Fruit fly (Drosophila melanogaster) whole organism, embryonic: Measurements from ENCODE around the gene CG33795.
A peak's percentile ranks its signal among the peaks of the same experiment; 100 is the strongest.

Experiments
- B-H2 ChIP-seq: fragments of 200-800 bp; sonication (Bioruptor generic); optimal IDR thresholded peaks from 2 replicates; lab custom pipeline; 2018; ENCODE audit warnings: missing biosample characterization, mild to moderate bottlenecking, missing genetic modification characterization
- CG10366 ChIP-seq: fragments of 200-800 bp; sonication (Bioruptor generic); IDR thresholded peaks from 2 replicates; pipeline ENCODE4 v1.3.6; 2022; ENCODE audit warnings: missing biosample characterization, missing genetic modification characterization
- CG11247 ChIP-seq: fragments of 200-800 bp; sonication (Bioruptor generic); IDR thresholded peaks from 2 replicates; pipeline ENCODE4 v1.3.6; 2022; ENCODE audit warnings: missing biosample characterization, missing genetic modification characterization
- CG11456 ChIP-seq: fragments of 200-800 bp; sonication (Bioruptor generic); IDR thresholded peaks from 3 replicates; pipeline ENCODE4 v1.3.6; 2022; ENCODE audit warnings: missing biosample characterization, missing genetic modification characterization
- CG11504 ChIP-seq: fragments of 200-800 bp; sonication (Bioruptor generic); optimal IDR thresholded peaks from 3 replicates; lab custom pipeline; 2019; ENCODE audit warnings: missing biosample characterization, mild to moderate bottlenecking, missing genetic modification characterization, moderate library complexity
- CG12769 ChIP-seq: fragments of 200-800 bp; sonication (Bioruptor generic); optimal IDR thresholded peaks from 2 replicates; lab custom pipeline; 2019; ENCODE audit warnings: missing biosample characterization, mild to moderate bottlenecking, missing genetic modification characterization, moderate library complexity
- CG13287 ChIP-seq: fragments of 200-800 bp; sonication (Bioruptor generic); IDR thresholded peaks from 2 replicates; pipeline ENCODE4 v1.3.6; 2022; ENCODE audit warnings: missing biosample characterization, missing genetic modification characterization; ENCODE audit not compliant: partially characterized antibody
- CG16813 ChIP-seq: fragments of 200-800 bp; sonication (Bioruptor generic); IDR thresholded peaks from 3 replicates; pipeline ENCODE4 v1.3.6; 2022; ENCODE audit warnings: missing biosample characterization, missing genetic modification characterization; ENCODE audit not compliant: partially characterized antibody
- CG2678 ChIP-seq: fragments of 200-800 bp; sonication (Bioruptor generic); optimal IDR thresholded peaks from 3 replicates; lab custom pipeline; 2019; ENCODE audit warnings: missing biosample characterization, mild to moderate bottlenecking, missing genetic modification characterization, moderate library complexity
- CG3065 ChIP-seq: fragments of 200-800 bp; sonication (Bioruptor generic); optimal IDR thresholded peaks from 2 replicates; lab custom pipeline; 2016; ENCODE audit warnings: missing biosample characterization, missing genetic modification characterization
- CG3838 ChIP-seq: fragments of 200-800 bp; sonication (Bioruptor generic); optimal IDR thresholded peaks from 3 replicates; lab custom pipeline; 2016; ENCODE audit warnings: missing biosample characterization, missing genetic modification characterization
- CG4328 ChIP-seq: fragments of 200-800 bp; sonication (Bioruptor generic); optimal IDR thresholded peaks from 3 replicates; lab custom pipeline; 2017; ENCODE audit warnings: missing biosample characterization, missing genetic modification reagents, missing genetic modification characterization
- CG5245 ChIP-seq: fragments of 200-800 bp; sonication (Bioruptor generic); optimal IDR thresholded peaks from 3 replicates; lab custom pipeline; 2016; ENCODE audit warnings: missing biosample characterization, missing genetic modification characterization
- CG6689 ChIP-seq: fragments of 200-800 bp; sonication (Bioruptor generic); IDR thresholded peaks from 2 replicates; pipeline ENCODE4 v1.3.6; 2022; ENCODE audit warnings: missing biosample characterization, missing genetic modification characterization
- CG6765 ChIP-seq: fragments of 200-800 bp; sonication (Bioruptor generic); optimal IDR thresholded peaks from 3 replicates; lab custom pipeline; 2017; ENCODE audit warnings: missing biosample characterization, mild to moderate bottlenecking, missing genetic modification characterization
- CG7556 ChIP-seq: fragments of 200-800 bp; sonication (Bioruptor generic); optimal IDR thresholded peaks from 2 replicates; lab custom pipeline; 2017; ENCODE audit warnings: missing biosample characterization, mild to moderate bottlenecking, missing genetic modification characterization
- CG7928 ChIP-seq: fragments of 200-800 bp; sonication (Bioruptor generic); optimal IDR thresholded peaks from 2 replicates; lab custom pipeline; 2017; ENCODE audit warnings: missing biosample characterization, mild to moderate bottlenecking, missing genetic modification characterization
- Chrac-16 ChIP-seq: fragments of 200-800 bp; sonication (Bioruptor generic); optimal IDR thresholded peaks from 3 replicates; lab custom pipeline; 2016; ENCODE audit warnings: missing biosample characterization, missing genetic modification characterization
- CkIIα-i1 ChIP-seq: fragments of 200-800 bp; sonication (Bioruptor generic); IDR thresholded peaks from 2 replicates; pipeline ENCODE4 v1.3.6; 2022; ENCODE audit warnings: missing biosample characterization, missing genetic modification characterization
- CoRest ChIP-seq: fragments of 200-800 bp; sonication (Bioruptor generic); optimal IDR thresholded peaks from 3 replicates; lab custom pipeline; 2018; ENCODE audit warnings: missing biosample characterization, mild to moderate bottlenecking, missing genetic modification characterization, moderate library complexity
- Hr51 ChIP-seq, 2 experiments: fragments of 200-800 bp; sonication (Bioruptor generic); optimal IDR thresholded peaks; 2 replicates in 1 of 2; 3 replicates in 1 of 2; lab custom pipeline; 2016 to 2018; ENCODE audit warnings: missing biosample characterization in 2 of 2, missing genetic modification characterization in 2 of 2, mild to moderate bottlenecking in 1 of 2, moderate library complexity in 1 of 2
- Hr78 ChIP-seq, 2 experiments: fragments of 200-800 bp in 1 of 2; fragments of >200 bp in 1 of 2; sonication (Bioruptor generic) in 1 of 2; optimal IDR thresholded peaks; 2 replicates each; lab custom pipeline; 2017 to 2019; ENCODE audit warnings: missing biosample characterization in 2 of 2, missing genetic modification characterization in 2 of 2, mild to moderate bottlenecking in 1 of 2, moderate library complexity in 1 of 2
- MESR4 ChIP-seq: fragments of 200-800 bp; sonication (Bioruptor generic); optimal IDR thresholded peaks from 2 replicates; lab custom pipeline; 2018; ENCODE audit warnings: missing biosample characterization, mild to moderate bottlenecking, missing genetic modification characterization, moderate library complexity
- Med ChIP-seq: fragments of 200-800 bp; sonication (Bioruptor generic); peaks from one replicate; lab custom pipeline; 2016; ENCODE audit warnings: missing biosample characterization, missing genetic modification characterization, mild to moderate bottlenecking, inconsistent platforms, moderate library complexity
- PHDP ChIP-seq: fragments of 200-800 bp; sonication (Bioruptor generic); optimal IDR thresholded peaks from 3 replicates; lab custom pipeline; 2018; ENCODE audit warnings: missing biosample characterization, mild to moderate bottlenecking, missing genetic modification characterization, moderate library complexity
- Spps ChIP-seq: fragments of 200-800 bp; sonication (Bioruptor generic); optimal IDR thresholded peaks from 2 replicates; lab custom pipeline; 2018; ENCODE audit warnings: missing biosample characterization, mild to moderate bottlenecking, missing genetic modification characterization
- Trl ChIP-seq, 3 experiments: fragments of >200 bp in 2 of 3; fragments of 200-800 bp in 1 of 3; sonication (Bioruptor generic) in 1 of 3; optimal IDR thresholded peaks; 2 replicates in 1 of 3; 3 replicates in 2 of 3; lab custom pipeline; 2016 to 2017; ENCODE audit warnings: missing biosample characterization in 1 of 3, missing genetic modification characterization in 1 of 3
- ato ChIP-seq: fragments of 200-800 bp; sonication (Bioruptor generic); IDR thresholded peaks from 2 replicates; pipeline ENCODE4 v1.3.6; 2022; ENCODE audit warnings: missing biosample characterization, missing genetic modification characterization; ENCODE audit not compliant: partially characterized antibody
- bsh ChIP-seq, 2 experiments: fragments of 200-800 bp; sonication (Bioruptor generic); optimal IDR thresholded peaks; 2 replicates each; lab custom pipeline; 2017 to 2018; ENCODE audit warnings: mild to moderate bottlenecking in 2 of 2, missing biosample characterization in 2 of 2, missing genetic modification characterization in 2 of 2, moderate library complexity in 1 of 2
- corto ChIP-seq: fragments of 200-800 bp; sonication (Bioruptor generic); optimal IDR thresholded peaks from 2 replicates; lab custom pipeline; 2016; ENCODE audit warnings: missing biosample characterization, mild to moderate bottlenecking, missing genetic modification characterization, moderate library complexity
- crp ChIP-seq, 2 experiments: fragments of 200-800 bp; sonication (Bioruptor generic); optimal IDR thresholded peaks; 2 replicates in 1 of 2; 3 replicates in 1 of 2; lab custom pipeline; 2017; ENCODE audit warnings: missing biosample characterization in 2 of 2, missing genetic modification characterization in 2 of 2, mild to moderate bottlenecking in 1 of 2, moderate library complexity in 1 of 2
- ewg ChIP-seq: fragments of 200-800 bp; sonication (Bioruptor generic); optimal IDR thresholded peaks from 3 replicates; lab custom pipeline; 2017; ENCODE audit warnings: mild to moderate bottlenecking, missing biosample characterization, missing genetic modification reagents, missing genetic modification characterization
- gem ChIP-seq: fragments of 200-800 bp; sonication (Bioruptor generic); optimal IDR thresholded peaks from 2 replicates; lab custom pipeline; 2019; ENCODE audit warnings: missing biosample characterization, mild to moderate bottlenecking, missing genetic modification characterization, moderate library complexity
- gfzf ChIP-seq: fragments of 200-800 bp; sonication (Bioruptor generic); optimal IDR thresholded peaks from 2 replicates; lab custom pipeline; 2016; ENCODE audit warnings: missing biosample characterization, mild to moderate bottlenecking, missing genetic modification characterization, moderate library complexity
- grau ChIP-seq: fragments of 200-800 bp; optimal IDR thresholded peaks from 3 replicates; lab custom pipeline; 2019; ENCODE audit warnings: missing biosample characterization, mild to moderate bottlenecking, missing genetic modification characterization, moderate library complexity
- lab ChIP-seq: fragments of 200-800 bp; sonication (Bioruptor generic); optimal IDR thresholded peaks from 3 replicates; lab custom pipeline; 2017; ENCODE audit warnings: missing biosample characterization, missing genetic modification characterization, mild to moderate bottlenecking, moderate library complexity, missing genetic modification reagents
- nmo ChIP-seq: fragments of 200-800 bp; sonication (Bioruptor generic); optimal IDR thresholded peaks from 2 replicates; lab custom pipeline; 2018; ENCODE audit warnings: missing biosample characterization, mild to moderate bottlenecking, missing genetic modification characterization, moderate library complexity
- nom ChIP-seq: fragments of 200-800 bp; sonication (Bioruptor generic); optimal IDR thresholded peaks from 2 replicates; lab custom pipeline; 2017; ENCODE audit warnings: missing biosample characterization, missing genetic modification characterization, mild to moderate bottlenecking, moderate library complexity, missing genetic modification reagents
- pho ChIP-seq: fragments of 200-800 bp; sonication (Bioruptor generic); optimal IDR thresholded peaks from 2 replicates; lab custom pipeline; 2016; ENCODE audit warnings: missing biosample characterization, missing genetic modification characterization
- run ChIP-seq: fragments of 200-800 bp; sonication (Bioruptor generic); optimal IDR thresholded peaks from 3 replicates; lab custom pipeline; 2018; ENCODE audit warnings: missing biosample characterization, mild to moderate bottlenecking, missing genetic modification characterization
- sd ChIP-seq: fragments of 200-800 bp; sonication (Bioruptor generic); optimal IDR thresholded peaks from 3 replicates; lab custom pipeline; 2018; ENCODE audit warnings: missing biosample characterization, mild to moderate bottlenecking, missing genetic modification characterization, moderate library complexity
- tgo ChIP-seq: fragments of 200-800 bp; sonication (Bioruptor generic); IDR thresholded peaks from 3 replicates; pipeline ENCODE4 v1.3.6; 2022; ENCODE audit warnings: missing biosample characterization, missing genetic modification characterization
- wek ChIP-seq: fragments of 200-800 bp; sonication (Bioruptor generic); optimal IDR thresholded peaks from 3 replicates; lab custom pipeline; 2018; ENCODE audit warnings: missing biosample characterization, mild to moderate bottlenecking, missing genetic modification characterization, moderate library complexity
- wor ChIP-seq: fragments of 200-800 bp; sonication (Bioruptor generic); IDR thresholded peaks from 2 replicates; pipeline ENCODE4 v1.3.6; 2022; ENCODE audit warnings: missing biosample characterization, missing genetic modification characterization

The CG33795 gene

dm6 chr3L:16177751-16178150 is 6.6 kb upstream of the CG33795 start:
- TF ChIP-seq CkIIα-i1 (GFP tag; lab: Robert Waterston, UW) = no peak
- no peak for TF ChIP-seq CG3065
- TF ChIP-seq crp (GFP tag; optimal IDR thresholded peaks at IDR 0.05; lab: Kevin White, UChicago) = no peak
- no peak for TF ChIP-seq Med (GFP tag; lab: Kevin White, UChicago)
- no peak for TF ChIP-seq tgo (GFP tag; lab: Robert Waterston, UW)
- no peak for TF ChIP-seq CG5245 (GFP tag; lab: Kevin White, UChicago)
- no peak for TF ChIP-seq CG13287 (GFP tag; lab: Robert Waterston, UW)
- TF ChIP-seq gfzf (GFP tag; lab: Kevin White, UChicago) = no peak
- TF ChIP-seq CG6765 = no peak
- no peak for TF ChIP-seq pho (GFP tag; lab: Kevin White, UChicago)
- no peak for TF ChIP-seq CG7928 (GFP tag; lab: Kevin White, UChicago)
- TF ChIP-seq wor = no peak
- TF ChIP-seq MESR4 (GFP tag; lab: Kevin White, UChicago) = no peak
- TF ChIP-seq nmo (GFP tag; lab: Kevin White, UChicago) = no peak
- no peak for TF ChIP-seq wek (GFP tag; lab: Kevin White, UChicago)
- TF ChIP-seq sd (tag; lab: Kevin White, UChicago) = no peak
- TF ChIP-seq Hr78 (GFP tag; optimal IDR thresholded peaks at IDR 0.05; lab: Kevin White, UChicago) = no peak
- TF ChIP-seq CG10366 (GFP tag; lab: Robert Waterston, UW) = no peak
- TF ChIP-seq lab (GFP tag; lab: Kevin White, UChicago) = no peak
- no peak for TF ChIP-seq B-H2 (GFP tag; lab: Kevin White, UChicago)
- TF ChIP-seq, all 482 proteins: peak for 0

DNA sequence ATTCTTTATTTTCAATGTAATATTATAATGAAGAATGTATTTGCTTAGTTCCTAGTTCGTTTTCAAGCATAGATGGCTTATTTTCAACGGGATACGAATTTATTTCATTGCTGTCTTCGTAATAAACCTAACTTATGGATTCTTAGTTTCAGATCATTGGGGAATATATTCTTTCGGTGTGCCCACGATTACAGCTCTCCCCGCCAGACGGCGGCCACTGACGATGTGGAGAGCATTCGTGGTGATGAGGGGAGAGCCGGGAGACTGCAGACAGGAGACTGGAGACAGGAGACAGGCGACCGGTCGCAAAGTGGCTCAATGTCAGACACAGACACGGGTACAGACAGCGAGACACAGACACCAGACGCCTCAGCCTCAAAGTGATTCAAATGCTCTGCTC is 6.1 kb upstream of the CG33795 start:
- TF ChIP-seq Trl (optimal IDR thresholded peaks at IDR 0.05; lab: Kevin White, UChicago) (peak in 1 of 2 experiments; percentile 7), Trl (GFP tag; optimal IDR thresholded peaks at IDR 0.05; lab: Kevin White, UChicago) (no peak), Chrac-16 (no peak), run (tag; lab: Kevin White, UChicago) (no peak), Med (GFP tag; lab: Kevin White, UChicago) (peak; percentile 8)

dm6 chr3L:16176492-16176891 is 5.3 kb upstream of the CG33795 start:
- TF ChIP-seq CG7556 (GFP tag; lab: Kevin White, UChicago) = peak; percentile 5
- TF ChIP-seq bsh (GFP tag; optimal IDR thresholded peaks at IDR 0.05; lab: Kevin White, UChicago) = peak in 1 of 2 experiments; percentile 3
- TF ChIP-seq grau = peak; percentile 18
- TF ChIP-seq ato (GFP tag; lab: Robert Waterston, UW) = no peak
- no peak for TF ChIP-seq CG16813
- TF ChIP-seq Hr51 (GFP tag; optimal IDR thresholded peaks at IDR 0.05; lab: Kevin White, UChicago) = peak in 1 of 2 experiments; percentile 7
- peak; percentile 36 for TF ChIP-seq gem (tag; lab: Kevin White, UChicago)
- peak; percentile 14 for TF ChIP-seq CG11504 (tag; lab: Kevin White, UChicago)
- peak; percentile 2 for TF ChIP-seq CoRest (tag; lab: Kevin White, UChicago)
- peak; percentile 26 for TF ChIP-seq CG2678

DNA sequence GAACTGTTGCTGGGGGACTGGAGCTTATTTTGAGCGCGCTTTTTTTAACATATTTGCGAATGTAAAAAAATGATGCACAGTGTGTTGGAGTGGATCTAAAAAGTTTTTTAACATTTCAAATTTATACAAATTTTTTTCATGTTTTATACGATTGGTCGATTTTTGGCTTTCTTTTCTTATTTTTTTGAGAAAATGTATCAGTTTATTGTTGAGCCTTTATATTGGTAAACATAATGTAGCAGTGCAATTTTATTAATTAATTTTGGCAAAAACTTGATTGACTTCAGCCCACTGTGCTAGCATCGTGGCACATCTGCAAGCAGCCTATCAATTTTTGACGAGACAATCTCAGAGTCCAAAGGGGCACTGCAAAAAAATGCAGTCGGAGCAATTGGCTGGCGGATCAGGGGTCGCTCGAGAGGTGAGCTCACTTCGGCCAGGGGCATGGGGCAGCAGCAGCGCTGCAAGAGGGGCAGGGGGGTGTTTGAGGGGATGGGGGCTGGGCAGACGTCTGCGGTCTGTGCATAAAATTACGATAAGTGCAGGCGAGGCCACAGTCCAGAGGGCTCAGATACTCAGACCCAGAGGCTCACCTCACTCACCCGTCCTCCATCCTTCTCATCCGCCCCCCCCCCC is 4.6 kb upstream of the CG33795 start:
- no peak for TF ChIP-seq ewg (GFP tag; lab: Kevin White, UChicago)
- TF ChIP-seq crp (GFP tag; optimal IDR thresholded peaks at IDR 0.05; lab: Kevin White, UChicago) = no peak
- TF ChIP-seq CG6689 = no peak
- TF ChIP-seq corto (GFP tag; lab: Kevin White, UChicago) = peak; percentile 83
- TF ChIP-seq nom (GFP tag; lab: Kevin White, UChicago) = peak; percentile 72
- TF ChIP-seq PHDP = no peak
- TF ChIP-seq CG12769 (tag; lab: Kevin White, UChicago) = no peak
- no peak for TF ChIP-seq CG3838 (GFP tag; lab: Kevin White, UChicago)
- TF ChIP-seq CG11456 (GFP tag; lab: Robert Waterston, UW) = 0 out of 3 replicates have a peak, but pooled peaks have one; percentile 32
- TF ChIP-seq CG11247 = no peak
- no peak for TF ChIP-seq Spps (tag; lab: Kevin White, UChicago)
- no peak for TF ChIP-seq CG4328 (GFP tag; lab: Kevin White, UChicago)
- TF ChIP-seq bsh (GFP tag; optimal IDR thresholded peaks at IDR 0.05; lab: Kevin White, UChicago) = peak in 1 of 2 experiments; percentile 49
